Fruit fly (Drosophila melanogaster) whole organism, prepupa: ENCODE results near the gene Fmr1.

Source experiments
- CG10631 ChIP-seq: fragments of 200-800 bp; sonication (Bioruptor generic); optimal IDR thresholded peaks from 2 replicates; lab custom pipeline; 2016; ENCODE audit warnings: missing biosample characterization, missing genetic modification characterization
- CG11762 ChIP-seq: fragments of 200-800 bp; sonication (Bioruptor generic); optimal IDR thresholded peaks from 3 replicates; lab custom pipeline; 2016; ENCODE audit warnings: missing biosample characterization, missing genetic modification characterization; ENCODE audit not compliant: insufficient read depth
- CG4318 ChIP-seq: fragments of 200-800 bp; sonication (Bioruptor generic); optimal IDR thresholded peaks from 3 replicates; lab custom pipeline; 2017; ENCODE audit warnings: missing biosample characterization, mild to moderate bottlenecking, missing genetic modification characterization
- CG6276 ChIP-seq: fragments of 200-800 bp; sonication (Bioruptor generic); optimal IDR thresholded peaks from 2 replicates; lab custom pipeline; 2017; ENCODE audit warnings: missing biosample characterization, mild to moderate bottlenecking, missing genetic modification characterization
- CG6854 ChIP-seq: fragments of 200-800 bp; sonication (Bioruptor generic); optimal IDR thresholded peaks from 2 replicates; lab custom pipeline; 2017; ENCODE audit warnings: missing biosample characterization, mild to moderate bottlenecking, missing genetic modification characterization
- Ets96B ChIP-seq: fragments of 200-800 bp; optimal IDR thresholded peaks from 2 replicates; lab custom pipeline; 2019; ENCODE audit warnings: missing biosample characterization, mild to moderate bottlenecking, missing genetic modification characterization, moderate library complexity
- Hr39 ChIP-seq: fragments of 200-800 bp; sonication (Bioruptor generic); optimal IDR thresholded peaks from 2 replicates; lab custom pipeline; 2016; ENCODE audit warnings: missing biosample characterization, missing genetic modification characterization
- Met ChIP-seq: fragments of 200-800 bp; sonication (Bioruptor generic); optimal IDR thresholded peaks from 3 replicates; lab custom pipeline; 2016; ENCODE audit warnings: missing biosample characterization, missing genetic modification characterization
- Smox ChIP-seq: fragments of 200-800 bp; sonication (Bioruptor generic); optimal IDR thresholded peaks from 3 replicates; lab custom pipeline; 2016; ENCODE audit warnings: missing biosample characterization, missing genetic modification characterization
- fd59A ChIP-seq: fragments of 200-800 bp; sonication (Bioruptor generic); optimal IDR thresholded peaks from 2 replicates; lab custom pipeline; 2017; ENCODE audit warnings: missing biosample characterization, mild to moderate bottlenecking, missing genetic modification characterization, missing genetic modification reagents
- fd85E ChIP-seq: fragments of 200-800 bp; sonication (Bioruptor generic); optimal IDR thresholded peaks from 3 replicates; lab custom pipeline; 2016; ENCODE audit warnings: missing biosample characterization, missing genetic modification characterization
- fkh ChIP-seq: fragments of 200-800 bp; sonication (Bioruptor generic); optimal IDR thresholded peaks from 3 replicates; lab custom pipeline; 2017; ENCODE audit warnings: missing biosample characterization, mild to moderate bottlenecking, missing genetic modification characterization, moderate library complexity
- salr ChIP-seq, 2 experiments: fragments of 200-800 bp; sonication (Bioruptor generic); optimal IDR thresholded peaks; 3 replicates each; lab custom pipeline; 2016 to 2018; ENCODE audit warnings: missing biosample characterization in 2 of 2, missing genetic modification characterization in 2 of 2, mild to moderate bottlenecking in 1 of 2

dm6 chr3R:10087206-10087927 lies 22.6 kb downstream of the Fmr1 start:
- TF ChIP-seq CG11762 (GFP tag; lab: Kevin White, UChicago) = peak; percentile 91
- peak; percentile 90 to 91 for TF ChIP-seq salr (GFP tag; optimal IDR thresholded peaks at IDR 0.05; lab: Kevin White, UChicago)
- TF ChIP-seq fd85E (GFP tag; lab: Kevin White, UChicago) = peak; percentile 51
- TF ChIP-seq CG6854 (GFP tag; lab: Kevin White, UChicago) = no peak
- peak; percentile 92 for TF ChIP-seq Hr39 (GFP tag; lab: Kevin White, UChicago)
- peak; percentile 66 for TF ChIP-seq CG6276
- TF ChIP-seq Ets96B (tag; lab: Kevin White, UChicago) = peak; percentile 90
- peak; percentile 79 for TF ChIP-seq fkh (GFP tag; lab: Kevin White, UChicago)
- TF ChIP-seq CG10631 (GFP tag; lab: Kevin White, UChicago) = peak; percentile 95
- TF ChIP-seq Met (GFP tag; lab: Kevin White, UChicago) = peak; percentile 86
- peak; percentile 78 for TF ChIP-seq CG4318 (GFP tag; lab: Kevin White, UChicago)
- peak; percentile 90 for TF ChIP-seq fd59A (GFP tag; lab: Kevin White, UChicago)
- peak; percentile 84 for TF ChIP-seq Smox (GFP tag; lab: Kevin White, UChicago)
